Worm (Caenorhabditis elegans): ENCODE results near the gene ZK1127.3.

ZK1127.3 gene

ce11 chrII:7059274-7059757 is 4.2 kb downstream of the ZK1127.3 start (continued):
- no peak for TF ChIP-seq pha-4 (GFP tag; IDR thresholded peaks at IDR 0.05)
- TF ChIP-seq pha-4 (tag; optimal IDR thresholded peaks at IDR 0.05), result no peak
- TF ChIP-seq ZK546.5 (tag; optimal IDR thresholded peaks at IDR 0.05), result no peak
- TF ChIP-seq mdl-1 (tag; optimal IDR thresholded peaks at IDR 0.05), result peak in 1 of 2 experiments; percentile 88
- no peak for TF ChIP-seq nhr-10 (tag; optimal IDR thresholded peaks at IDR 0.05)
- TF ChIP-seq lsy-2 (tag; optimal IDR thresholded peaks at IDR 0.05), result peak in 1 of 2 experiments; percentile 55
- no peak for TF ChIP-seq ztf-11 (tag; optimal IDR thresholded peaks at IDR 0.05)
- TF ChIP-seq tra-1 (GFP tag; IDR thresholded peaks at IDR 0.05), result peak; percentile 63; the same call in 1 of the 2 replicates
- peak; percentile 23 for TF ChIP-seq nhr-25 (tag; optimal IDR thresholded peaks at IDR 0.05; ENCODE audit: borderline replicate concordance, insufficient read depth)
- TF ChIP-seq zfp-2 (tag; optimal IDR thresholded peaks at IDR 0.05), result no peak
- TF ChIP-seq ceh-28 (tag; optimal IDR thresholded peaks at IDR 0.05), result no peak
- peak; percentile 53 for TF ChIP-seq mep-1 (tag; optimal IDR thresholded peaks at IDR 0.05)
- peak; percentile 85 for TF ChIP-seq hlh-30 (tag; optimal IDR thresholded peaks at IDR 0.05; ENCODE audit: insufficient read depth)
- TF ChIP-seq php-3 (GFP tag; IDR thresholded peaks at IDR 0.05), result peak; percentile 51
- TF ChIP-seq dmd-6 (GFP tag; IDR thresholded peaks at IDR 0.05), result peak; percentile 84
- no peak for TF ChIP-seq nhr-6 (tag; optimal IDR thresholded peaks at IDR 0.05)
- no peak for TF ChIP-seq saeg-2 (GFP tag; IDR thresholded peaks at IDR 0.05)
- TF ChIP-seq zag-1 (tag; optimal IDR thresholded peaks at IDR 0.05), result no peak
- TF ChIP-seq snpc-4 (tag; optimal IDR thresholded peaks at IDR 0.05), result no peak
- TF ChIP-seq Y48G9A.11 (GFP tag; IDR thresholded peaks at IDR 0.05), result no peak
- no peak for TF ChIP-seq F26F4.8 (GFP tag; conservative IDR thresholded peaks at IDR 0.05)
- no peak for TF ChIP-seq nhr-111 (GFP tag; optimal IDR thresholded peaks at IDR 0.05)

- no peak for TF ChIP-seq nhr-76 (tag; optimal IDR thresholded peaks at IDR 0.05)
- peak in 1 of 2 experiments; percentile 68 for TF ChIP-seq mdl-1 (tag; optimal IDR thresholded peaks at IDR 0.05)
- no peak for TF ChIP-seq nhr-25 (tag; optimal IDR thresholded peaks at IDR 0.05; ENCODE audit: borderline replicate concordance, insufficient read depth)
- peak; percentile 96 for TF ChIP-seq php-3 (GFP tag; IDR thresholded peaks at IDR 0.05)
- peak; percentile 87 for TF ChIP-seq tra-1 (GFP tag; IDR thresholded peaks at IDR 0.05)
- peak; percentile 68 for TF ChIP-seq nhr-77 (tag; optimal IDR thresholded peaks at IDR 0.05)
- peak; percentile 58 for TF ChIP-seq pha-4 (GFP tag; IDR thresholded peaks at IDR 0.05)
- no peak for TF ChIP-seq pha-4 (tag; optimal IDR thresholded peaks at IDR 0.05)
- peak; percentile 98 for TF ChIP-seq dmd-6 (GFP tag; IDR thresholded peaks at IDR 0.05)
- TF ChIP-seq ceh-62 (tag; optimal IDR thresholded peaks at IDR 0.05), result no peak
- TF ChIP-seq lin-1 (GFP tag; IDR thresholded peaks at IDR 0.05), result peak; percentile 70
- TF ChIP-seq skn-1 (tag; optimal IDR thresholded peaks at IDR 0.05), result no peak
- peak; percentile 29 for TF ChIP-seq nhr-11 (tag; optimal IDR thresholded peaks at IDR 0.05)
- TF ChIP-seq zfp-3 (GFP tag; conservative IDR thresholded peaks at IDR 0.05), result peak; percentile 77
- TF ChIP-seq hlh-30 (tag; optimal IDR thresholded peaks at IDR 0.05; ENCODE audit: insufficient read depth), result peak; percentile 46
- TF ChIP-seq lin-29 (GFP tag; IDR thresholded peaks at IDR 0.05), result no peak
- TF ChIP-seq ceh-20 (GFP tag; IDR thresholded peaks at IDR 0.05), result peak; percentile 42; the same call in 1 of the 2 replicates
- peak; percentile 84 for TF ChIP-seq dve-1 (tag; optimal IDR thresholded peaks at IDR 0.05; ENCODE audit: insufficient read depth)
- peak; percentile 85 for TF ChIP-seq nhr-48 (tag; optimal IDR thresholded peaks at IDR 0.05)
- peak in 1 of 2 experiments; percentile 71 for TF ChIP-seq daf-16 (GFP tag; optimal IDR thresholded peaks at IDR 0.05)
- TF ChIP-seq daf-16 (tag; optimal IDR thresholded peaks at IDR 0.05), result peak; percentile 93
- no peak for TF ChIP-seq nhr-42 (GFP tag; IDR thresholded peaks at IDR 0.05)
- TF ChIP-seq mxl-3 (GFP tag; optimal IDR thresholded peaks at IDR 0.05), result peak; percentile 83
- TF ChIP-seq snpc-1.2 (GFP tag; IDR thresholded peaks at IDR 0.05), result no peak
- TF ChIP-seq hlh-11 (tag; optimal IDR thresholded peaks at IDR 0.05), result peak; percentile 92
- no peak for TF ChIP-seq jun-1 (tag; optimal IDR thresholded peaks at IDR 0.05)
- TF ChIP-seq arid-1 (GFP tag; conservative IDR thresholded peaks at IDR 0.05), result no peak
- no peak for TF ChIP-seq ama-1 (optimal IDR thresholded peaks at IDR 0.05)
- peak; percentile 60 for TF ChIP-seq nhr-102 (tag; optimal IDR thresholded peaks at IDR 0.05)
- TF ChIP-seq unc-62 (GFP tag; optimal IDR thresholded peaks at IDR 0.05 in 1 of 2), result peak in 1 of 2 experiments; percentile 77
- no peak for TF ChIP-seq unc-62 (tag; optimal IDR thresholded peaks at IDR 0.05)
- TF ChIP-seq pqm-1 (tag; optimal IDR thresholded peaks at IDR 0.05), result peak; percentile 91
- no peak for TF ChIP-seq aly-2 (tag; optimal IDR thresholded peaks at IDR 0.05)
- TF ChIP-seq madf-9 (GFP tag; conservative IDR thresholded peaks at IDR 0.05), result 0 out of 2 replicates have a peak, but pooled peaks have one; percentile 28
- no peak for TF ChIP-seq ces-1 (GFP tag; optimal IDR thresholded peaks at IDR 0.05)
- TF ChIP-seq T20F7.1 (GFP tag; optimal IDR thresholded peaks at IDR 0.05), result peak; percentile 57
These were observed 5.1 kb downstream of the ZK1127.3 start for ce11 chrII:7060202-7060601.
